ENCODE assay signal across 1 fruit fly cellular context in the genomic region with DNA sequence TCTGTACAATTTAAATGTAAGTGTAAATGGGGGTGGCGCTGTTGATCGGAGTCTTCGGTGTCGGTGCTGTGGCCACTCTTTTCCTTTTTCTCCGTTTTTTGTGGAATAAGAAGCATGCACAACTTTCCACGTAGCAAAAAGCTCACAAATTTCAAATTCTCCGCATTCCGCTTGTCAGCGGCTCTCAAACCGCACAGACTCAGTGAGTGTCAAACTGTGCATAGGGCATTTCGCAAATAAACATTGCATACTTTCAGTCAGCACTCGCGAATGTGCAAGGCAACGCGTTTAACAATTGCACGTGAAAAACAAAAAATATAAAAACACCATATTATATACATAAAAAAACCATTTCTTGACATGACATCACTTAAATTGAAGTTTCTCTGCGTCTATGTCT.
TF ChIP-seq lines count a peak whose summit lies in the region.

No protein-coding gene starts in this region.

TF ChIP-seq in whole organism, embryonic, 481 proteins besides CTCF, POLR2A, EP300 and RAD21 (continued from another document and continues in another):
- TF ChIP-seq Dp (GFP tag; optimal IDR thresholded peaks at IDR 0.05; lab: Kevin White, UChicago): peak; percentile 69
- peak; percentile 89 for TF ChIP-seq CG2199 (GFP tag; IDR thresholded peaks at IDR 0.05; lab: Robert Waterston, UW)
- TF ChIP-seq CG11560 (tag; IDR thresholded peaks at IDR 0.05; lab: Robert Waterston, UW): no peak
- no peak for TF ChIP-seq CG12659 (GFP tag; optimal IDR thresholded peaks at IDR 0.05; lab: Kevin White, UChicago)
- TF ChIP-seq CG2116 (GFP tag; optimal IDR thresholded peaks at IDR 0.05; lab: Kevin White, UChicago): no peak
- TF ChIP-seq Max (GFP tag; optimal IDR thresholded peaks at IDR 0.05; lab: Kevin White, UChicago): no peak
- TF ChIP-seq CG12155 (GFP tag; optimal IDR thresholded peaks at IDR 0.05; lab: Kevin White, UChicago): no peak
- no peak for TF ChIP-seq CG8089 (GFP tag; optimal IDR thresholded peaks at IDR 0.05; lab: Kevin White, UChicago)
- no peak for TF ChIP-seq zfh2 (GFP tag; optimal IDR thresholded peaks at IDR 0.05; lab: Kevin White, UChicago)
- TF ChIP-seq CG3163 (GFP tag; optimal IDR thresholded peaks at IDR 0.05; lab: Kevin White, UChicago): no peak
- no peak for TF ChIP-seq Mad (GFP tag; optimal IDR thresholded peaks at IDR 0.05; lab: Kevin White, UChicago)
- TF ChIP-seq CG32532 (GFP tag; IDR thresholded peaks at IDR 0.05; lab: Robert Waterston, UW): no peak
- peak; percentile 10 for TF ChIP-seq Med (GFP tag; lab: Kevin White, UChicago)
- TF ChIP-seq ewg (GFP tag; optimal IDR thresholded peaks at IDR 0.05; lab: Kevin White, UChicago): no peak
- 0 out of 2 replicates have a peak, but pooled peaks have one; percentile 15 for TF ChIP-seq Drgx (GFP tag; IDR thresholded peaks at IDR 0.05; lab: Robert Waterston, UW)
- TF ChIP-seq cg (GFP tag; optimal IDR thresholded peaks at IDR 0.05; lab: Kevin White, UChicago): no peak
- TF ChIP-seq lov (optimal IDR thresholded peaks at IDR 0.05; lab: Kevin White, UChicago): no peak
- TF ChIP-seq lov (GFP tag; IDR thresholded peaks at IDR 0.05; lab: Robert Waterston, UW): 0 out of 3 replicates have a peak, but pooled peaks have one; percentile 42
- TF ChIP-seq Bgb (GFP tag; IDR thresholded peaks at IDR 0.05; lab: Robert Waterston, UW; ENCODE audit: partially characterized antibody): peak; percentile 61
- peak; percentile 29 for TF ChIP-seq stwl (tag; optimal IDR thresholded peaks at IDR 0.05; lab: Kevin White, UChicago)
- no peak for TF ChIP-seq CG6813 (GFP tag; optimal IDR thresholded peaks at IDR 0.05; lab: Kevin White, UChicago)
- peak; percentile 25 for TF ChIP-seq CG1603 (tag; optimal IDR thresholded peaks at IDR 0.05; lab: Kevin White, UChicago)
- no peak for TF ChIP-seq CG10147 (GFP tag; optimal IDR thresholded peaks at IDR 0.05; lab: Kevin White, UChicago)
- no peak for TF ChIP-seq aop (GFP tag; IDR thresholded peaks at IDR 0.05; lab: Robert Waterston, UW)
- no peak for TF ChIP-seq CG9215 (GFP tag; IDR thresholded peaks at IDR 0.05; lab: Robert Waterston, UW)
- peak; percentile 76 for TF ChIP-seq tna (GFP tag; IDR thresholded peaks at IDR 0.05; lab: Robert Waterston, UW; ENCODE audit: partially characterized antibody)
- TF ChIP-seq crol (GFP tag; IDR thresholded peaks at IDR 0.05; lab: Robert Waterston, UW): no peak
- TF ChIP-seq CG18262 (tag; optimal IDR thresholded peaks at IDR 0.05; lab: Kevin White, UChicago): no peak
- TF ChIP-seq CG2202 (tag; optimal IDR thresholded peaks at IDR 0.05; lab: Kevin White, UChicago): no peak
- TF ChIP-seq CG10654 (GFP tag; optimal IDR thresholded peaks at IDR 0.05; lab: Kevin White, UChicago): no peak
- no peak for TF ChIP-seq her (GFP tag; optimal IDR thresholded peaks at IDR 0.05; lab: Kevin White, UChicago)
- no peak for TF ChIP-seq Eip74EF (GFP tag; optimal IDR thresholded peaks at IDR 0.05; lab: Kevin White, UChicago)
- TF ChIP-seq Atf6 (GFP tag; IDR thresholded peaks at IDR 0.05; lab: Robert Waterston, UW): no peak
- TF ChIP-seq hkb (optimal IDR thresholded peaks at IDR 0.05; lab: Kevin White, UChicago): no peak
- no peak for TF ChIP-seq hkb (GFP tag; IDR thresholded peaks at IDR 0.05; lab: Robert Waterston, UW)
- no peak for TF ChIP-seq h (optimal IDR thresholded peaks at IDR 0.05; lab: Kevin White, UChicago)
- no peak for TF ChIP-seq Awh (GFP tag; IDR thresholded peaks at IDR 0.05; lab: Robert Waterston, UW)
- no peak for TF ChIP-seq sug (tag; optimal IDR thresholded peaks at IDR 0.05; lab: Kevin White, UChicago)
- TF ChIP-seq Mes4 (GFP tag; optimal IDR thresholded peaks at IDR 0.05; lab: Kevin White, UChicago): no peak
- TF ChIP-seq CG33213 (GFP tag; optimal IDR thresholded peaks at IDR 0.05; lab: Kevin White, UChicago): no peak
- TF ChIP-seq tin (GFP tag; optimal IDR thresholded peaks at IDR 0.05; lab: Kevin White, UChicago): no peak
- no peak for TF ChIP-seq CkIIα-i1 (GFP tag; IDR thresholded peaks at IDR 0.05; lab: Robert Waterston, UW)
- no peak for TF ChIP-seq slbo (GFP tag; IDR thresholded peaks at IDR 0.05; lab: Robert Waterston, UW)
- no peak for TF ChIP-seq Lpt (GFP tag; optimal IDR thresholded peaks at IDR 0.05; lab: Kevin White, UChicago)
- no peak for TF ChIP-seq CG8765 (GFP tag; IDR thresholded peaks at IDR 0.05; lab: Robert Waterston, UW)
- no peak for TF ChIP-seq pho (GFP tag; optimal IDR thresholded peaks at IDR 0.05; lab: Kevin White, UChicago)
- TF ChIP-seq CG4617 (GFP tag; optimal IDR thresholded peaks at IDR 0.05; lab: Kevin White, UChicago; ENCODE audit: borderline replicate concordance): no peak
- no peak for TF ChIP-seq CG16815 (GFP tag; optimal IDR thresholded peaks at IDR 0.05; lab: Kevin White, UChicago)
- no peak for TF ChIP-seq fd102C (GFP tag; optimal IDR thresholded peaks at IDR 0.05; lab: Kevin White, UChicago)
- peak; percentile 92 for TF ChIP-seq cad (GFP tag; optimal IDR thresholded peaks at IDR 0.05; lab: Kevin White, UChicago)
- no peak for TF ChIP-seq Aef1 (GFP tag; IDR thresholded peaks at IDR 0.05; lab: Robert Waterston, UW)
- 0 out of 2 replicates have a peak, but pooled peaks have one; percentile 27 for TF ChIP-seq chm (GFP tag; IDR thresholded peaks at IDR 0.05; lab: Robert Waterston, UW)
- TF ChIP-seq chif (GFP tag; optimal IDR thresholded peaks at IDR 0.05; lab: Kevin White, UChicago): no peak
- no peak for TF ChIP-seq prd (optimal IDR thresholded peaks at IDR 0.05; lab: Kevin White, UChicago)
- 0 out of 3 replicates have a peak, but pooled peaks have one; percentile 28 for TF ChIP-seq prd (GFP tag; IDR thresholded peaks at IDR 0.05; lab: Robert Waterston, UW)
- TF ChIP-seq CG34224 (GFP tag; IDR thresholded peaks at IDR 0.05; lab: Robert Waterston, UW; ENCODE audit: partially characterized antibody): no peak
- TF ChIP-seq Scr (GFP tag; IDR thresholded peaks at IDR 0.05; lab: Robert Waterston, UW; ENCODE audit: partially characterized antibody): peak; percentile 25
- TF ChIP-seq chinmo (GFP tag; IDR thresholded peaks at IDR 0.05; lab: Robert Waterston, UW; ENCODE audit: partially characterized antibody): peak; percentile 65; the same call in 2 of the 4 replicates
- TF ChIP-seq D19B (GFP tag; optimal IDR thresholded peaks at IDR 0.05; lab: Kevin White, UChicago): no peak
- TF ChIP-seq tgo (GFP tag; IDR thresholded peaks at IDR 0.05; lab: Robert Waterston, UW): no peak
- no peak for TF ChIP-seq CG6683 (GFP tag; optimal IDR thresholded peaks at IDR 0.05; lab: Kevin White, UChicago)
- no peak for TF ChIP-seq sna (GFP tag; IDR thresholded peaks at IDR 0.05; lab: Robert Waterston, UW; ENCODE audit: partially characterized antibody)
- no peak for TF ChIP-seq NC2β (GFP tag; optimal IDR thresholded peaks at IDR 0.05; lab: Kevin White, UChicago)
- TF ChIP-seq al (GFP tag; IDR thresholded peaks at IDR 0.05; lab: Robert Waterston, UW): no peak
- TF ChIP-seq CG16813 (GFP tag; IDR thresholded peaks at IDR 0.05; lab: Robert Waterston, UW; ENCODE audit: partially characterized antibody): 0 out of 3 replicates have a peak, but pooled peaks have one; percentile 25
- peak; percentile 29; the same call in 1 of the 3 replicates for TF ChIP-seq HLH4C (GFP tag; IDR thresholded peaks at IDR 0.05; lab: Robert Waterston, UW; ENCODE audit: partially characterized antibody)
- 0 out of 2 replicates have a peak, but pooled peaks have one; percentile 25 for TF ChIP-seq ato (GFP tag; IDR thresholded peaks at IDR 0.05; lab: Robert Waterston, UW; ENCODE audit: partially characterized antibody)
- TF ChIP-seq gce (GFP tag; IDR thresholded peaks at IDR 0.05; lab: Robert Waterston, UW): no peak
- no peak for TF ChIP-seq Spps (tag; optimal IDR thresholded peaks at IDR 0.05; lab: Kevin White, UChicago)
- no peak for TF ChIP-seq CG7357 (GFP tag; IDR thresholded peaks at IDR 0.05; lab: Robert Waterston, UW)
- TF ChIP-seq cwo (GFP tag; optimal IDR thresholded peaks at IDR 0.05; lab: Kevin White, UChicago): no peak
- TF ChIP-seq tup (GFP tag; optimal IDR thresholded peaks at IDR 0.05; lab: Kevin White, UChicago): no peak
- TF ChIP-seq Dbx (GFP tag; IDR thresholded peaks at IDR 0.05; lab: Robert Waterston, UW): no peak
- no peak for TF ChIP-seq CG8944 (GFP tag; optimal IDR thresholded peaks at IDR 0.05; lab: Kevin White, UChicago)
- no peak for TF ChIP-seq abd-A (tag; optimal IDR thresholded peaks at IDR 0.05; lab: Kevin White, UChicago)
- no peak for TF ChIP-seq crp (GFP tag; optimal IDR thresholded peaks at IDR 0.05; lab: Kevin White, UChicago)
- TF ChIP-seq CG13287 (GFP tag; IDR thresholded peaks at IDR 0.05; lab: Robert Waterston, UW; ENCODE audit: partially characterized antibody): peak; percentile 24; the same call in 1 of the 2 replicates
- peak; percentile 66; the same call in 2 of the 3 replicates for TF ChIP-seq ci (GFP tag; IDR thresholded peaks at IDR 0.05; lab: Robert Waterston, UW)
- TF ChIP-seq org-1 (GFP tag; optimal IDR thresholded peaks at IDR 0.05; lab: Kevin White, UChicago): no peak
- no peak for TF ChIP-seq Ravus (GFP tag; IDR thresholded peaks at IDR 0.05; lab: Robert Waterston, UW)
- no peak for TF ChIP-seq ttk (GFP tag; IDR thresholded peaks at IDR 0.05; lab: Robert Waterston, UW)
- TF ChIP-seq Hmr (GFP tag; optimal IDR thresholded peaks at IDR 0.05; lab: Kevin White, UChicago): no peak
- TF ChIP-seq kni (GFP tag; optimal IDR thresholded peaks at IDR 0.05; lab: Kevin White, UChicago): no peak
- no peak for TF ChIP-seq Ssrp (tag; optimal IDR thresholded peaks at IDR 0.05; lab: Kevin White, UChicago)
- peak; percentile 22; the same call in 1 of the 3 replicates for TF ChIP-seq vnd (GFP tag; IDR thresholded peaks at IDR 0.05; lab: Robert Waterston, UW; ENCODE audit: partially characterized antibody)
- TF ChIP-seq CG17829 (tag; optimal IDR thresholded peaks at IDR 0.05; lab: Kevin White, UChicago): no peak
- 0 out of 3 replicates have a peak, but pooled peaks have one; percentile 39 for TF ChIP-seq zfh1 (GFP tag; IDR thresholded peaks at IDR 0.05; lab: Robert Waterston, UW)
- no peak for TF ChIP-seq az2 (GFP tag; optimal IDR thresholded peaks at IDR 0.05; lab: Kevin White, UChicago)
- no peak for TF ChIP-seq croc (GFP tag; conservative IDR thresholded peaks at IDR 0.05; lab: Robert Waterston, UW)
- TF ChIP-seq en (GFP tag; optimal IDR thresholded peaks at IDR 0.05; lab: Kevin White, UChicago): no peak
- TF ChIP-seq CG15514 (GFP tag; optimal IDR thresholded peaks at IDR 0.05; lab: Kevin White, UChicago): no peak
- no peak for TF ChIP-seq CG6689 (GFP tag; IDR thresholded peaks at IDR 0.05; lab: Robert Waterston, UW)
- no peak for TF ChIP-seq wor (GFP tag; IDR thresholded peaks at IDR 0.05; lab: Robert Waterston, UW)
- no peak for TF ChIP-seq CG12299 (tag; optimal IDR thresholded peaks at IDR 0.05; lab: Kevin White, UChicago)
- peak; percentile 63 for TF ChIP-seq CG6791 (GFP tag; IDR thresholded peaks at IDR 0.05; lab: Robert Waterston, UW; ENCODE audit: partially characterized antibody)
- peak; percentile 53; the same call in 1 of the 2 replicates for TF ChIP-seq CG42726 (GFP tag; IDR thresholded peaks at IDR 0.05; lab: Robert Waterston, UW; ENCODE audit: partially characterized antibody)
- TF ChIP-seq MBD-R2 (GFP tag; IDR thresholded peaks at IDR 0.05; lab: Robert Waterston, UW): peak; percentile 40; the same call in 1 of the 2 replicates
- TF ChIP-seq CG43689 (GFP tag; IDR thresholded peaks at IDR 0.05; lab: Robert Waterston, UW): no peak
- no peak for TF ChIP-seq CG6765 (GFP tag; optimal IDR thresholded peaks at IDR 0.05; lab: Kevin White, UChicago)
- TF ChIP-seq kah (GFP tag; optimal IDR thresholded peaks at IDR 0.05; lab: Kevin White, UChicago): no peak
- no peak for TF ChIP-seq bab2 (GFP tag; optimal IDR thresholded peaks at IDR 0.05; lab: Kevin White, UChicago)
- no peak for TF ChIP-seq CG31365 (tag; optimal IDR thresholded peaks at IDR 0.05; lab: Kevin White, UChicago)
- TF ChIP-seq Antp (GFP tag; optimal IDR thresholded peaks at IDR 0.05; lab: Kevin White, UChicago): no peak
- TF ChIP-seq Doc3 (GFP tag; IDR thresholded peaks at IDR 0.05; lab: Robert Waterston, UW; ENCODE audit: partially characterized antibody): no peak
- no peak for TF ChIP-seq seq (GFP tag; IDR thresholded peaks at IDR 0.05; lab: Robert Waterston, UW)
- no peak for TF ChIP-seq NFAT (GFP tag; IDR thresholded peaks at IDR 0.05; lab: Robert Waterston, UW)
- TF ChIP-seq E2f2 (GFP tag; IDR thresholded peaks at IDR 0.05; lab: Robert Waterston, UW): peak; percentile 81
- TF ChIP-seq amos (GFP tag; IDR thresholded peaks at IDR 0.05; lab: Robert Waterston, UW; ENCODE audit: partially characterized antibody): peak; percentile 56
- TF ChIP-seq CG4820 (GFP tag; optimal IDR thresholded peaks at IDR 0.05; lab: Kevin White, UChicago): no peak
- no peak for TF ChIP-seq lilli (GFP tag; optimal IDR thresholded peaks at IDR 0.05; lab: Kevin White, UChicago)
- TF ChIP-seq rib (GFP tag; IDR thresholded peaks at IDR 0.05; lab: Robert Waterston, UW): peak; percentile 41; the same call in 1 of the 2 replicates
- TF ChIP-seq phol (tag; optimal IDR thresholded peaks at IDR 0.05; lab: Kevin White, UChicago): no peak
- TF ChIP-seq CG14050 (GFP tag; IDR thresholded peaks at IDR 0.05; lab: Robert Waterston, UW): no peak
- TF ChIP-seq Stat92E (GFP tag; optimal IDR thresholded peaks at IDR 0.05; lab: Kevin White, UChicago): no peak
- no peak for TF ChIP-seq Dfd (GFP tag; optimal IDR thresholded peaks at IDR 0.05; lab: Kevin White, UChicago)
- no peak for TF ChIP-seq Hmx (GFP tag; optimal IDR thresholded peaks at IDR 0.05; lab: Kevin White, UChicago)
- TF ChIP-seq CG14710 (tag; optimal IDR thresholded peaks at IDR 0.05; lab: Kevin White, UChicago): no peak
- TF ChIP-seq HmgZ (tag; optimal IDR thresholded peaks at IDR 0.05; lab: Kevin White, UChicago): peak; percentile 12
- TF ChIP-seq CG8281 (tag; optimal IDR thresholded peaks at IDR 0.05; lab: Kevin White, UChicago): no peak
- 0 out of 3 replicates have a peak, but pooled peaks have one; percentile 7 for TF ChIP-seq CG34422 (GFP tag; IDR thresholded peaks at IDR 0.05; lab: Robert Waterston, UW)
- no peak for TF ChIP-seq Bteb2 (GFP tag; optimal IDR thresholded peaks at IDR 0.05; lab: Kevin White, UChicago)
- no peak for TF ChIP-seq CG7372 (GFP tag; IDR thresholded peaks at IDR 0.05; lab: Robert Waterston, UW)
- TF ChIP-seq twi (tag; optimal IDR thresholded peaks at IDR 0.05; lab: Kevin White, UChicago): no peak
- TF ChIP-seq dpn (GFP tag; optimal IDR thresholded peaks at IDR 0.05; lab: Kevin White, UChicago): no peak
- no peak for TF ChIP-seq klu (GFP tag; IDR thresholded peaks at IDR 0.05; lab: Robert Waterston, UW)
- TF ChIP-seq bbx (GFP tag; IDR thresholded peaks at IDR 0.05; lab: Robert Waterston, UW; ENCODE audit: partially characterized antibody): peak; percentile 46; the same call in 1 of the 2 replicates
- TF ChIP-seq CG10543 (GFP tag; optimal IDR thresholded peaks at IDR 0.05; lab: Kevin White, UChicago): no peak
